Worm (Caenorhabditis elegans) whole organism, early embryonic: ENCODE measurements around the gene fbxb-82.

Experiments used
- B0310.2 ChIP-seq: sonication (generic microtip); optimal IDR thresholded peaks from 2 replicates; lab custom pipeline; 2016; ENCODE audit warnings: mild to moderate bottlenecking, missing genetic modification characterization, missing compliant biosample characterization
- F13C5.2 ChIP-seq: sonication (generic microtip); optimal IDR thresholded peaks from 2 replicates; lab custom pipeline; 2017; ENCODE audit warnings: mild to moderate bottlenecking, missing genetic modification characterization, inconsistent platforms, missing compliant biosample characterization
- ama-1 ChIP-seq: fragments of 150-350 bp; optimal IDR thresholded peaks from 2 replicates; lab custom pipeline; 2014
- ceh-13 ChIP-seq: fragments of 200-800 bp; sonication (Bioruptor generic); optimal IDR thresholded peaks from 2 replicates; lab custom pipeline; 2018; ENCODE audit warnings: mild to moderate bottlenecking, missing genetic modification characterization, missing compliant biosample characterization
- ceh-36 ChIP-seq: sonication (generic microtip); optimal IDR thresholded peaks from 2 replicates; lab custom pipeline; 2016; ENCODE audit warnings: missing genetic modification characterization, inconsistent platforms, missing compliant biosample characterization
- ets-7 ChIP-seq: sonication (generic microtip); optimal IDR thresholded peaks from 2 replicates; lab custom pipeline; 2016; ENCODE audit warnings: missing genotype, missing genetic modification characterization, missing compliant biosample characterization
- flt-1 ChIP-seq: fragments of 200-800 bp; sonication (Bioruptor generic); IDR thresholded peaks from 2 replicates; pipeline ENCODE4 v1.3.6; 2022; ENCODE audit warnings: missing genetic modification characterization, missing compliant biosample characterization
- hmbx-1 ChIP-seq: sonication (generic microtip); optimal IDR thresholded peaks from 2 replicates; lab custom pipeline; 2016; ENCODE audit warnings: mild to moderate bottlenecking, missing genetic modification characterization, missing compliant biosample characterization
- hmg-4 ChIP-seq: fragments of 200-800 bp; sonication (Bioruptor generic); optimal IDR thresholded peaks from 2 replicates; lab custom pipeline; 2018; ENCODE audit warnings: mild to moderate bottlenecking, missing genetic modification characterization, missing compliant biosample characterization
- hnd-1 ChIP-seq: sonication (generic microtip); optimal IDR thresholded peaks from 2 replicates; lab custom pipeline; 2016; ENCODE audit warnings: missing genetic modification characterization, missing compliant biosample characterization
- pes-1 ChIP-seq: fragments of 200-800 bp; sonication (Bioruptor generic); IDR thresholded peaks from 2 replicates; pipeline ENCODE4 v1.3.6; 2022; ENCODE audit warnings: missing genetic modification reagents, missing genetic modification characterization, missing compliant biosample characterization
- scrt-1 ChIP-seq: fragments of 200-800 bp; sonication (Bioruptor generic); IDR thresholded peaks from 2 replicates; pipeline ENCODE4 v1.3.6; 2022; ENCODE audit warnings: missing genetic modification characterization, missing compliant biosample characterization
- sea-1 ChIP-seq: fragments of 200-800 bp; sonication (Bioruptor generic); conservative IDR thresholded peaks from 2 replicates; pipeline ENCODE4 v1.3.6; 2022; ENCODE audit warnings: missing genetic modification characterization, missing compliant biosample characterization
- tbx-11 ChIP-seq: fragments of 200-800 bp; sonication (Bioruptor generic); IDR thresholded peaks from 2 replicates; pipeline ENCODE4 v1.3.6; 2022; ENCODE audit warnings: missing genetic modification characterization, missing compliant biosample characterization
- tra-4 ChIP-seq: sonication (generic microtip); optimal IDR thresholded peaks from 2 replicates; lab custom pipeline; 2017; ENCODE audit warnings: missing genetic modification characterization, missing compliant biosample characterization

Gene fbxb-82

ce11 chrIII:96196-96595 lies 46.8 kb downstream of the fbxb-82 start:
- TF ChIP-seq hmg-4 (GFP tag; lab: Kevin White, UChicago) (no peak), pes-1 (GFP tag; lab: Robert Waterston, UW) (no peak), ceh-36 (no peak), scrt-1 (GFP tag; lab: Robert Waterston, UW) (no peak), hmbx-1 (no peak), sea-1 (GFP tag; lab: Robert Waterston, UW) (no peak), ama-1 (lab: Kevin White, UChicago) (no peak), flt-1 (GFP tag; lab: Robert Waterston, UW) (no peak), tra-4 (tag; lab: Kevin White, UChicago) (no peak), ets-7 (tag; lab: Kevin White, UChicago) (no peak)

ce11 chrIII:94759-95330 lies 48.2 kb downstream of the fbxb-82 start, which contains the start of gene pat-4:
Gene pat-4 (minus strand): TSS chrIII:94809.
- TF ChIP-seq sea-1 (GFP tag; lab: Robert Waterston, UW), result no peak
- peak; percentile 61 for TF ChIP-seq hmg-4 (GFP tag; lab: Kevin White, UChicago)

ce11 chrIII:92247-92646 lies 50.8 kb downstream of the fbxb-82 start:
- TF ChIP-seq hnd-1 (tag; lab: Kevin White, UChicago) (no peak), tra-4 (tag; lab: Kevin White, UChicago) (no peak), hmbx-1 (no peak), B0310.2 (tag; lab: Kevin White, UChicago) (no peak), ceh-36 (no peak), ceh-13 (GFP tag; lab: Kevin White, UChicago) (no peak), ets-7 (tag; lab: Kevin White, UChicago) (no peak), pes-1 (GFP tag; lab: Robert Waterston, UW) (no peak), hmg-4 (GFP tag; lab: Kevin White, UChicago) (no peak), tbx-11 (GFP tag; lab: Robert Waterston, UW) (no peak), flt-1 (GFP tag; lab: Robert Waterston, UW) (no peak), F13C5.2 (tag; lab: Kevin White, UChicago) (no peak), scrt-1 (GFP tag; lab: Robert Waterston, UW) (no peak), ama-1 (lab: Kevin White, UChicago) (no peak)
